Worm (Caenorhabditis elegans) whole organism, L2 larva: Measurements from ENCODE around the gene apt-9.

Experiments
- aly-2 ChIP-seq: fragments of 150-350 bp; optimal IDR thresholded peaks from 2 replicates; lab custom pipeline; 2014; ENCODE audit warnings: missing biosample characterization, missing genetic modification characterization
- blmp-1 ChIP-seq: sonication (generic microtip); optimal IDR thresholded peaks from 2 replicates; lab custom pipeline; 2017; ENCODE audit warnings: missing genetic modification characterization, mild to moderate bottlenecking, missing compliant biosample characterization, antibody characterized with exemption, moderate library complexity; ENCODE audit not compliant: insufficient read depth
- dmd-4 ChIP-seq: sonication (generic microtip); optimal IDR thresholded peaks from 2 replicates; lab custom pipeline; 2017; ENCODE audit warnings: missing biosample characterization, missing genetic modification characterization
- elt-3 ChIP-seq: sonication (generic microtip); optimal IDR thresholded peaks from 2 replicates; lab custom pipeline; 2017; ENCODE audit warnings: missing biosample characterization, missing genetic modification characterization
- fos-1 ChIP-seq: fragments of 150-350 bp; optimal IDR thresholded peaks from 2 replicates; lab custom pipeline; 2014; ENCODE audit warnings: missing biosample characterization, missing genetic modification characterization
- gmeb-1 ChIP-seq: fragments of 150-350 bp; optimal IDR thresholded peaks from 2 replicates; lab custom pipeline; 2014; ENCODE audit warnings: missing biosample characterization, missing genetic modification characterization
- lin-39 ChIP-seq: fragments of 150-350 bp; optimal IDR thresholded peaks from 2 replicates; lab custom pipeline; 2014; ENCODE audit warnings: missing biosample characterization, missing genetic modification reagents, missing genetic modification characterization
- nhr-11 ChIP-seq: fragments of 150-350 bp; optimal IDR thresholded peaks from 2 replicates; lab custom pipeline; 2014; ENCODE audit warnings: missing biosample characterization, missing genetic modification characterization
- nhr-12 ChIP-seq: fragments of 150-350 bp; optimal IDR thresholded peaks from 2 replicates; lab custom pipeline; 2014; ENCODE audit warnings: missing biosample characterization, missing genetic modification characterization
- nhr-25 ChIP-seq: fragments of 150-350 bp; sonication (generic microtip); optimal IDR thresholded peaks from 3 replicates; lab custom pipeline; 2014; ENCODE audit warnings: missing biosample characterization, missing genetic modification characterization
- nhr-77 ChIP-seq: fragments of 150-350 bp; optimal IDR thresholded peaks from 2 replicates; lab custom pipeline; 2014; ENCODE audit warnings: missing biosample characterization, missing genetic modification characterization
- skn-1 ChIP-seq: sonication (generic microtip); optimal IDR thresholded peaks from 2 replicates; lab custom pipeline; 2017; ENCODE audit warnings: missing biosample characterization, missing genetic modification characterization
- snpc-4 ChIP-seq: fragments of 150-350 bp; optimal IDR thresholded peaks from 2 replicates; lab custom pipeline; 2014; ENCODE audit warnings: missing biosample characterization, missing genetic modification characterization

ce11 chrX:11038221-11038620, 30.1 kb upstream of the apt-9 start:
- TF ChIP-seq skn-1 (tag; lab: Kevin White, UChicago) = no peak
- no peak for TF ChIP-seq nhr-77 (tag; lab: Kevin White, UChicago)
- TF ChIP-seq nhr-25 (tag; lab: Kevin White, UChicago) = no peak
- no peak for TF ChIP-seq elt-3 (tag; lab: Kevin White, UChicago)
- TF ChIP-seq blmp-1 = no peak
- TF ChIP-seq fos-1 = no peak
- TF ChIP-seq nhr-11 (tag; lab: Kevin White, UChicago) = no peak
- no peak for TF ChIP-seq gmeb-1 (tag; lab: Kevin White, UChicago)
- TF ChIP-seq aly-2 (tag; lab: Kevin White, UChicago) = no peak
- no peak for TF ChIP-seq nhr-12 (tag; lab: Kevin White, UChicago)
- no peak for TF ChIP-seq lin-39 (tag; lab: Kevin White, UChicago)
- no peak for TF ChIP-seq snpc-4 (tag; lab: Kevin White, UChicago)
- TF ChIP-seq dmd-4 (tag; lab: Kevin White, UChicago) = no peak
